Worm (Caenorhabditis elegans) whole organism, L4 larva: ENCODE measurements around the gene clc-19.

Experiments
- F26F4.8 ChIP-seq: fragments of 200-800 bp; sonication (Bioruptor generic); conservative IDR thresholded peaks from 2 replicates; pipeline ENCODE4 v1.3.6; 2022; ENCODE audit warnings: missing genetic modification characterization, missing compliant biosample characterization
- F44E2.7 ChIP-seq: fragments of 200-800 bp; sonication (Bioruptor generic); IDR thresholded peaks from 2 replicates; pipeline ENCODE4 v2.1.2; 2022; ENCODE audit warnings: missing genetic modification characterization, missing compliant biosample characterization
- F49E8.2 ChIP-seq: sonication (generic microtip); optimal IDR thresholded peaks from 2 replicates; lab custom pipeline; 2016; ENCODE audit warnings: missing compliant biosample characterization, mild to moderate bottlenecking, missing genetic modification characterization, borderline replicate concordance
- T26A8.4 ChIP-seq: fragments of 200-800 bp; sonication (Bioruptor generic); IDR thresholded peaks from 2 replicates; pipeline ENCODE4 v1.3.6; 2022; ENCODE audit warnings: missing genetic modification characterization, missing compliant biosample characterization
- Y105C5A.15 ChIP-seq: fragments of 200-800 bp; sonication (Bioruptor generic); IDR thresholded peaks from 2 replicates; pipeline ENCODE4 v1.3.6; 2022; ENCODE audit warnings: missing genetic modification characterization, missing compliant biosample characterization
- Y75B8A.6 ChIP-seq: fragments of 200-800 bp; sonication (Bioruptor generic); IDR thresholded peaks from 2 replicates; pipeline ENCODE4 v1.3.6; 2022; ENCODE audit warnings: missing genetic modification reagents, missing genetic modification characterization, missing compliant biosample characterization
- aha-1 ChIP-seq: fragments of 150-350 bp; peaks from one replicate; lab custom pipeline; 2014; ENCODE audit warnings: missing biosample characterization, missing genetic modification characterization
- aly-2 ChIP-seq: sonication (generic microtip); optimal IDR thresholded peaks from 2 replicates; lab custom pipeline; 2018; ENCODE audit warnings: missing biosample characterization, missing genetic modification characterization
- ama-1 ChIP-seq: fragments of 150-350 bp; optimal IDR thresholded peaks from 2 replicates; lab custom pipeline; 2014; ENCODE audit warnings: inconsistent platforms, mixed read lengths
- arid-1 ChIP-seq: fragments of 200-800 bp; sonication (Bioruptor generic); conservative IDR thresholded peaks from 2 replicates; pipeline ENCODE4 v1.3.6; 2022; ENCODE audit warnings: missing genetic modification reagents, missing genetic modification characterization, missing compliant biosample characterization
- ceh-20 ChIP-seq: fragments of 200-800 bp; sonication (Bioruptor generic); IDR thresholded peaks from 2 replicates; pipeline ENCODE4 v1.3.6; 2022; ENCODE audit warnings: missing genetic modification reagents, missing genetic modification characterization, missing compliant biosample characterization
- ceh-82 ChIP-seq: sonication (generic microtip); optimal IDR thresholded peaks from 2 replicates; lab custom pipeline; 2017; ENCODE audit warnings: missing biosample characterization, missing genetic modification characterization
- dmd-6 ChIP-seq: fragments of 200-800 bp; sonication (Bioruptor generic); IDR thresholded peaks from 2 replicates; pipeline ENCODE4 v1.3.6; 2022; ENCODE audit warnings: missing genetic modification reagents, missing genetic modification characterization, missing compliant biosample characterization
- dmd-8 ChIP-seq: fragments of 200-800 bp; sonication (Bioruptor generic); IDR thresholded peaks from 2 replicates; pipeline ENCODE4 v1.3.6; 2022; ENCODE audit warnings: missing genetic modification characterization, missing compliant biosample characterization
- duxl-1 ChIP-seq: sonication (generic microtip); optimal IDR thresholded peaks from 2 replicates; lab custom pipeline; 2016; ENCODE audit warnings: mild to moderate bottlenecking, missing genetic modification characterization, moderate library complexity, missing compliant biosample characterization; ENCODE audit not compliant: poor library complexity
- egl-27 ChIP-seq: sonication (generic microtip); optimal IDR thresholded peaks from 3 replicates; lab custom pipeline; 2017; ENCODE audit warnings: missing biosample characterization, missing genetic modification reagents, missing genetic modification characterization
- fos-1 ChIP-seq: fragments of 150-350 bp; optimal IDR thresholded peaks from 2 replicates; lab custom pipeline; 2014; ENCODE audit warnings: missing biosample characterization, missing genetic modification characterization
- gei-8 ChIP-seq: fragments of 200-800 bp; sonication (Bioruptor generic); optimal IDR thresholded peaks from 2 replicates; lab custom pipeline; 2018; ENCODE audit warnings: mild to moderate bottlenecking, missing genetic modification characterization, missing compliant biosample characterization
- lin-13 ChIP-seq: fragments of 150-350 bp; optimal IDR thresholded peaks from 2 replicates; lab custom pipeline; 2014; ENCODE audit warnings: missing biosample characterization, missing genetic modification reagents, missing genetic modification characterization
- lin-38 ChIP-seq: fragments of 200-800 bp; sonication (Bioruptor generic); IDR thresholded peaks from 2 replicates; pipeline ENCODE4 v1.3.6; 2022; ENCODE audit warnings: missing genetic modification reagents, missing genetic modification characterization, missing compliant biosample characterization
- lin-39 ChIP-seq: fragments of 150-350 bp; optimal IDR thresholded peaks from 2 replicates; lab custom pipeline; 2014; ENCODE audit warnings: missing biosample characterization, missing genetic modification reagents, missing genetic modification characterization
- madf-9 ChIP-seq: fragments of 200-800 bp; sonication (Bioruptor generic); conservative IDR thresholded peaks from 2 replicates; pipeline ENCODE4 v1.3.6; 2022; ENCODE audit warnings: missing genetic modification reagents, missing genetic modification characterization, missing compliant biosample characterization
- mdt-29 ChIP-seq: fragments of 200-800 bp; sonication (Bioruptor generic); IDR thresholded peaks from 2 replicates; pipeline ENCODE4 v1.3.6; 2022; ENCODE audit warnings: missing genetic modification reagents, missing genetic modification characterization, missing compliant biosample characterization
- mes-2 ChIP-seq: sonication (generic microtip); optimal IDR thresholded peaks from 2 replicates; lab custom pipeline; 2016; ENCODE audit warnings: missing genotype, mild to moderate bottlenecking, missing genetic modification characterization, missing compliant biosample characterization; ENCODE audit not compliant: poor library complexity, severe bottlenecking
- nhr-10 ChIP-seq: fragments of 150-350 bp; optimal IDR thresholded peaks from 2 replicates; lab custom pipeline; 2014; ENCODE audit warnings: missing biosample characterization, missing genetic modification characterization
- sdz-12 ChIP-seq: fragments of 200-800 bp; sonication (Bioruptor generic); optimal IDR thresholded peaks from 2 replicates; lab custom pipeline; 2018; ENCODE audit warnings: mild to moderate bottlenecking, missing genetic modification characterization, missing compliant biosample characterization
- set-16 ChIP-seq: fragments of 200-800 bp; sonication (Bioruptor generic); IDR thresholded peaks from 2 replicates; pipeline ENCODE4 v1.3.6; 2022; ENCODE audit warnings: missing genetic modification reagents, missing genetic modification characterization, missing compliant biosample characterization
- snpc-1.2 ChIP-seq: fragments of 200-800 bp; sonication (Bioruptor generic); IDR thresholded peaks from 2 replicates; pipeline ENCODE4 v1.3.6; 2022; ENCODE audit warnings: missing genetic modification reagents, missing genetic modification characterization, missing compliant biosample characterization
- unc-39 ChIP-seq: sonication (generic microtip); optimal IDR thresholded peaks from 2 replicates; lab custom pipeline; 2017; ENCODE audit warnings: missing biosample characterization, missing genetic modification characterization
- unc-62 ChIP-seq, 3 experiments: fragments of 150-350 bp in 1 of 3; sonication (generic microtip); optimal IDR thresholded peaks in 2 of 3; peaks in 1 of 3; 1 replicate in 1 of 3; 2 replicates in 2 of 3; lab custom pipeline; 2014 to 2017; ENCODE audit warnings: missing biosample characterization in 3 of 3, missing genetic modification characterization in 3 of 3, missing genetic modification reagents in 3 of 3, missing genotype in 1 of 3
- zag-1 ChIP-seq: fragments of 150-350 bp; optimal IDR thresholded peaks from 2 replicates; lab custom pipeline; 2014; ENCODE audit warnings: missing biosample characterization, missing genetic modification characterization

The clc-19 gene

DNA sequence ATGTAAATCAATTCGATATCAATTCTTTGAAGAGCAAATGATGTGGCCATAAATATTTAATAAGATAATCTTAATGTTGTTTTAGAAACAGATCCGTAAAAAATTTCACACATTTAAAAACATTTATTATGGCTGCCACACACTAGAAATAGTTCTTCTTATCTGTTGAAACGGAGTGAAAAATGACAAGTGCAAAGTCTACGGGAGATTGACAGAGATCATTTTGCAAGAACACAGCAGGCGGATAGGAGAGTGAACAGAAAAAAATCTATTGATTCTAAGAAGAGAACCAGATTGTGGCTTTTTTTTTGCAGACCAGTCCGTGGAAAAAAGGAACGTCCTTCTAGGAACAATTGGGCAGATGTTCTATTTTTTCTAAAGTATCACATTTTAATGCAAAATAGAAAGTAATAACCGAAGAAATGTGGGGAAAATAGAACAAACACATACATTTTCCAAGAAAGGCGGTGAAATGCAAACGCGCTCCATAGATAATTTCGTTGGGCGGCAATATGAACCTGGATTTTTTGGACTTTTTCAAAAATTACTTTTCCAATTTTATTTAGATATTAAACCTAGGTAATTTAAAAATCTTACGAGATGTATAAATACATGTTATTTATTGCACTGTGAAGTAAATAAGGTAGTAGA is 28.4 kb upstream of the clc-19 start (continued):
- peak; percentile 54 for TF ChIP-seq dmd-6
- TF ChIP-seq ama-1 (lab: Kevin White, UChicago) = no peak
- no peak for TF ChIP-seq Y75B8A.6 (GFP tag; lab: Robert Waterston, UW)
- TF ChIP-seq F44E2.7 (GFP tag; lab: Robert Waterston, UW) = no peak
- peak; percentile 98 for TF ChIP-seq aha-1 (tag; lab: Kevin White, UChicago)
- TF ChIP-seq egl-27 (tag; lab: Kevin White, UChicago) = no peak
- no peak for TF ChIP-seq T26A8.4 (GFP tag; lab: Robert Waterston, UW)
- no peak for TF ChIP-seq F26F4.8
- TF ChIP-seq ceh-82 (tag; lab: Kevin White, UChicago) = no peak
- no peak for TF ChIP-seq gei-8 (GFP tag; lab: Kevin White, UChicago)
- no peak for TF ChIP-seq lin-13 (GFP tag; lab: Kevin White, UChicago)
- no peak for TF ChIP-seq duxl-1
- peak in 1 of 2 experiments; percentile 87 for TF ChIP-seq unc-62 (GFP tag; optimal IDR thresholded peaks at IDR 0.05 in 1 of 2; lab: Kevin White, UChicago)
- TF ChIP-seq unc-62 (tag; optimal IDR thresholded peaks at IDR 0.05; lab: Kevin White, UChicago) = no peak

DNA sequence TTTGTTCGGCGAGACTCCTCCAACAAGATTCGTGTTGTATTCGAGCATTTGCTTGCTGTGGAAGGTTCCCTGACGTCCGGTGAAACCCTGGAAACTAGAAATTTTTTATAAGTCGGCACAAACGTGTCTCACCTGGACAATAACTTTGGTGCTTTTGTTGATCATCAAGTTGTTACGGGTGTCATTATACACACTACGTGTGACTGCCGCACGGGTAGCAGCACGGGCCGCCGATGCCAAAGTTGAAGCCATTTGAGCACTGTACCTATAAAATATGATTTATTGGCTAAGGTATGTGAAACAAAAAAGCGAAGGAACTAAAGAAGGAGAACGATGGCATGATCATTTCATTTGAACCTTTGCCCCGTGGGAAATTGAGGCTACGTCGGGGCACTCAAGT is 27.8 kb upstream of the clc-19 start, which contains the start of gene sucl-2:
Gene sucl-2, minus strand, starts transcription at position 265 of the 400 bp plus-strand sequence.
- TF ChIP-seq zag-1 (tag; lab: Kevin White, UChicago) (no peak), sdz-12 (no peak), Y75B8A.6 (GFP tag; lab: Robert Waterston, UW) (no peak), madf-9 (GFP tag; lab: Robert Waterston, UW) (no peak), set-16 (GFP tag; lab: Robert Waterston, UW) (no peak), F49E8.2 (tag; lab: Kevin White, UChicago) (no peak), ama-1 (lab: Kevin White, UChicago) (no peak), dmd-8 (GFP tag; lab: Robert Waterston, UW) (0 out of 2 replicates have a peak, but pooled peaks have one; percentile 51)

DNA sequence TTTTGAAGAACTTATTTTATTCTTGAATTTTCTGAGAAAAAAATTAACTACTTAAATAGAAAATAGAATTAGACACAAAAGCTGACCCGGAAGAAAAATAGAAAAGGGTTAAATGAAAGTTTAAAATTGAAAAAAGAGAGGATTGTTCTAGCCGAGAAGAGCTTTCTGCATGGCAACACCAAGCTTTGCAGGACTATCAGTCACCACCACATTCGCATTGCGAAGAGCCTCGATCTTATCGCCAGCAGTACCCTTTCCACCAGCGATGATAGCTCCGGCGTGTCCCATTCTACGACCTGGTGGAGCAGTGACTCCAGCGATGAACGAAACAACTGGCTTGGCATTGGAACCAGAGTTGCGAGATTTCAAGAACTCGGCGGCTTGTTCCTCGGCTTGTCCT is 26.8 kb upstream of the clc-19 start:
- TF ChIP-seq snpc-1.2 (GFP tag; lab: Robert Waterston, UW) = no peak
- TF ChIP-seq Y105C5A.15 (GFP tag; lab: Robert Waterston, UW) = 0 out of 2 replicates have a peak, but pooled peaks have one; percentile 37
- no peak for TF ChIP-seq F44E2.7 (GFP tag; lab: Robert Waterston, UW)
- TF ChIP-seq zag-1 (tag; lab: Kevin White, UChicago) = no peak
- no peak for TF ChIP-seq ceh-20 (GFP tag; lab: Robert Waterston, UW)
- TF ChIP-seq F26F4.8 = 0 out of 2 replicates have a peak, but pooled peaks have one; percentile 19
- TF ChIP-seq unc-39 (tag; lab: Kevin White, UChicago) = no peak
- peak; percentile 31; the same call in 1 of the 2 replicates for TF ChIP-seq set-16 (GFP tag; lab: Robert Waterston, UW)
- TF ChIP-seq fos-1 (tag; lab: Kevin White, UChicago) = no peak
- TF ChIP-seq nhr-10 (tag; lab: Kevin White, UChicago) = no peak
- 0 out of 2 replicates have a peak, but pooled peaks have one; percentile 26 for TF ChIP-seq arid-1 (GFP tag; lab: Robert Waterston, UW)
- no peak for TF ChIP-seq lin-39 (tag; lab: Kevin White, UChicago)
- no peak for TF ChIP-seq dmd-6
- TF ChIP-seq mes-2 (tag; lab: Kevin White, UChicago) = no peak
- TF ChIP-seq mdt-29 (GFP tag; lab: Robert Waterston, UW) = 0 out of 2 replicates have a peak, but pooled peaks have one; percentile 14
- peak; percentile 61 for TF ChIP-seq lin-38 (GFP tag; lab: Robert Waterston, UW)
- TF ChIP-seq, all 104 proteins: peak for 6

DNA sequence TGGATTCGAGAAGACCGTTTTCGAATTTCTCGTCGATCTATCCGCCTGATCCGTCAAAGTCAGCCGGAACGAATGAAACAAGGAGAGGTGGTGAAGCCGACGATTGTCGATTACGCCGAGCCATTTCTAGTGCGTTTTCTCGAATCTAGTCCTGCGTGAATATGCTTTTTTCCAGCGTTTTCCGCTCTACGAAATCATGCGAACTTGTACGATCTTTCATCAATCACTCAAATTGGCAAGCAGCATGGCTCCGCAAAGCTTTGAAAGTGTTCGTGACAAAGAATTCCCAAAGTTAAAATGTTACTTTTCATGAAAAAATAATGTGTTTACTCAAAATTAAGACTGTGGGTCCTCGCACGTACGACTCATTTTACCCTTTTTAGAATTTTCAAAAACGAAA is 23.5 kb upstream of the clc-19 start:
- TF ChIP-seq aly-2 (tag; lab: Kevin White, UChicago) = no peak
- peak in 1 of 2 experiments; percentile 98 for TF ChIP-seq unc-62 (GFP tag; optimal IDR thresholded peaks at IDR 0.05 in 1 of 2; lab: Kevin White, UChicago)
- no peak for TF ChIP-seq unc-62 (tag; optimal IDR thresholded peaks at IDR 0.05; lab: Kevin White, UChicago)
- no peak for TF ChIP-seq lin-38 (GFP tag; lab: Robert Waterston, UW)
- TF ChIP-seq nhr-10 (tag; lab: Kevin White, UChicago) = no peak
- TF ChIP-seq ceh-82 (tag; lab: Kevin White, UChicago) = no peak
